Fruit fly (Drosophila melanogaster) whole organism, embryonic: ENCODE measurements around the gene CG3088.

Experiments used
- Blimp-1 ChIP-seq: fragments of 200-800 bp; sonication (Bioruptor generic); optimal IDR thresholded peaks from 3 replicates; lab custom pipeline; 2018; ENCODE audit warnings: missing biosample characterization, missing genetic modification characterization, mild to moderate bottlenecking, moderate library complexity, missing genetic modification reagents
- CG10979 ChIP-seq: fragments of 200-800 bp; sonication (Bioruptor generic); optimal IDR thresholded peaks from 2 replicates; lab custom pipeline; 2018; ENCODE audit warnings: missing biosample characterization, mild to moderate bottlenecking, missing genetic modification characterization, moderate library complexity
- CG12071 ChIP-seq: fragments of 200-800 bp; sonication (Bioruptor generic); optimal IDR thresholded peaks from 3 replicates; lab custom pipeline; 2018; ENCODE audit warnings: missing biosample characterization, mild to moderate bottlenecking, missing genetic modification characterization
- CG12299 ChIP-seq: fragments of 200-800 bp; sonication (Bioruptor generic); optimal IDR thresholded peaks from 2 replicates; lab custom pipeline; 2018; ENCODE audit warnings: missing biosample characterization, mild to moderate bottlenecking, missing genetic modification characterization
- CG13894 ChIP-seq: fragments of 200-800 bp; sonication (Bioruptor generic); optimal IDR thresholded peaks from 3 replicates; lab custom pipeline; 2018; ENCODE audit warnings: missing biosample characterization, mild to moderate bottlenecking, missing genetic modification characterization, moderate library complexity
- CG1529 ChIP-seq: fragments of 200-800 bp; sonication (Bioruptor generic); optimal IDR thresholded peaks from 3 replicates; lab custom pipeline; 2018; ENCODE audit warnings: missing biosample characterization, missing genetic modification characterization
- CG18764 ChIP-seq: fragments of 200-800 bp; sonication (Bioruptor generic); optimal IDR thresholded peaks from 3 replicates; lab custom pipeline; 2016; ENCODE audit warnings: missing biosample characterization, missing genetic modification characterization
- CG2712 ChIP-seq: fragments of 200-800 bp; optimal IDR thresholded peaks from 3 replicates; lab custom pipeline; 2019; ENCODE audit warnings: missing biosample characterization, mild to moderate bottlenecking, missing genetic modification characterization, moderate library complexity
- CG2875 ChIP-seq: fragments of 200-800 bp; sonication (Bioruptor generic); optimal IDR thresholded peaks from 2 replicates; lab custom pipeline; 2017; ENCODE audit warnings: missing biosample characterization, mild to moderate bottlenecking, missing genetic modification characterization, missing genetic modification reagents
- CG30403 ChIP-seq: fragments of 200-800 bp; sonication (Bioruptor generic); optimal IDR thresholded peaks from 3 replicates; lab custom pipeline; 2016; ENCODE audit warnings: missing biosample characterization, missing genetic modification characterization
- CG32767 ChIP-seq: fragments of 200-800 bp; sonication (Bioruptor generic); IDR thresholded peaks from 2 replicates; pipeline ENCODE4 v1.3.6; 2022; ENCODE audit warnings: missing biosample characterization, missing genetic modification characterization
- CG3407 ChIP-seq: fragments of 200-800 bp; sonication (Bioruptor generic); optimal IDR thresholded peaks from 2 replicates; lab custom pipeline; 2018; ENCODE audit warnings: missing biosample characterization, mild to moderate bottlenecking, missing genetic modification characterization
- CG34376 ChIP-seq: fragments of 200-800 bp; sonication (Bioruptor generic); optimal IDR thresholded peaks from 2 replicates; lab custom pipeline; 2018; ENCODE audit warnings: missing biosample characterization, mild to moderate bottlenecking, missing genetic modification characterization
- CG4424 ChIP-seq: fragments of 200-800 bp; sonication (Bioruptor generic); optimal IDR thresholded peaks from 3 replicates; lab custom pipeline; 2016; ENCODE audit warnings: missing biosample characterization, missing genetic modification characterization
- CG4854 ChIP-seq: fragments of 200-800 bp; sonication (Bioruptor generic); optimal IDR thresholded peaks from 2 replicates; lab custom pipeline; 2016; ENCODE audit warnings: missing biosample characterization, missing genetic modification characterization, inconsistent platforms
- CG6654 ChIP-seq: fragments of 200-800 bp; sonication (Bioruptor generic); optimal IDR thresholded peaks from 2 replicates; lab custom pipeline; 2017; ENCODE audit warnings: missing biosample characterization, mild to moderate bottlenecking, missing genetic modification characterization
- CG6813 ChIP-seq: fragments of 200-800 bp; sonication (Bioruptor generic); optimal IDR thresholded peaks from 2 replicates; lab custom pipeline; 2017; ENCODE audit warnings: missing biosample characterization, missing genetic modification characterization, mild to moderate bottlenecking, moderate library complexity, missing genetic modification reagents
- Chrac-16 ChIP-seq: fragments of 200-800 bp; sonication (Bioruptor generic); optimal IDR thresholded peaks from 3 replicates; lab custom pipeline; 2016; ENCODE audit warnings: missing biosample characterization, missing genetic modification characterization
- Dll ChIP-seq: fragments of 200-800 bp; sonication (Bioruptor generic); IDR thresholded peaks from 4 replicates; pipeline ENCODE4 v1.3.6; 2022; ENCODE audit warnings: missing biosample characterization, missing genetic modification characterization; ENCODE audit not compliant: partially characterized antibody
- Ets97D ChIP-seq: fragments of 200-800 bp; sonication (Bioruptor generic); optimal IDR thresholded peaks from 3 replicates; lab custom pipeline; 2016; ENCODE audit warnings: missing biosample characterization, missing genetic modification characterization
- Hr3 ChIP-seq: fragments of 200-800 bp; sonication (Bioruptor generic); optimal IDR thresholded peaks from 3 replicates; lab custom pipeline; 2016; ENCODE audit warnings: missing biosample characterization, missing genetic modification characterization
- Lhr ChIP-seq: fragments of 200-800 bp; sonication (Bioruptor generic); optimal IDR thresholded peaks from 3 replicates; lab custom pipeline; 2017; ENCODE audit warnings: mild to moderate bottlenecking, missing biosample characterization, missing genetic modification reagents, missing genetic modification characterization
- Lim3 ChIP-seq: fragments of 200-800 bp; sonication (Bioruptor generic); IDR thresholded peaks from 2 replicates; pipeline ENCODE4 v1.3.6; 2022; ENCODE audit warnings: missing biosample characterization, missing genetic modification characterization
- NfI ChIP-seq: fragments of 200-800 bp; sonication (Bioruptor generic); optimal IDR thresholded peaks from 3 replicates; lab custom pipeline; 2018; ENCODE audit warnings: missing biosample characterization, mild to moderate bottlenecking, missing genetic modification characterization, moderate library complexity
- Scr ChIP-seq: fragments of 200-800 bp; sonication (Bioruptor generic); IDR thresholded peaks from 2 replicates; pipeline ENCODE4 v1.3.6; 2022; ENCODE audit warnings: missing biosample characterization, missing genetic modification characterization; ENCODE audit not compliant: partially characterized antibody
- Sox100B ChIP-seq: fragments of 200-800 bp; sonication (Bioruptor generic); optimal IDR thresholded peaks from 3 replicates; lab custom pipeline; 2018; ENCODE audit warnings: missing biosample characterization, mild to moderate bottlenecking, missing genetic modification characterization
- YL-1 ChIP-seq: fragments of 200-800 bp; sonication (Bioruptor generic); optimal IDR thresholded peaks from 3 replicates; lab custom pipeline; 2017; ENCODE audit warnings: missing biosample characterization, mild to moderate bottlenecking, missing genetic modification characterization
- ato ChIP-seq: fragments of 200-800 bp; sonication (Bioruptor generic); IDR thresholded peaks from 2 replicates; pipeline ENCODE4 v1.3.6; 2022; ENCODE audit warnings: missing biosample characterization, missing genetic modification characterization; ENCODE audit not compliant: partially characterized antibody
- az2 ChIP-seq: fragments of 200-800 bp; sonication (Bioruptor generic); optimal IDR thresholded peaks from 3 replicates; lab custom pipeline; 2016; ENCODE audit warnings: missing biosample characterization, missing genetic modification characterization
- bab2 ChIP-seq: fragments of 200-800 bp; sonication (Bioruptor generic); optimal IDR thresholded peaks from 2 replicates; lab custom pipeline; 2016; ENCODE audit warnings: missing biosample characterization, missing genetic modification characterization
- caup ChIP-seq: fragments of 200-800 bp; sonication (Bioruptor generic); optimal IDR thresholded peaks from 3 replicates; lab custom pipeline; 2017; ENCODE audit warnings: missing biosample characterization, mild to moderate bottlenecking, missing genetic modification characterization, moderate library complexity; ENCODE audit not compliant: severe bottlenecking
- chinmo ChIP-seq: fragments of 200-800 bp; sonication (Bioruptor generic); IDR thresholded peaks from 4 replicates; pipeline ENCODE4 v1.3.6; 2022; ENCODE audit warnings: missing biosample characterization, missing genetic modification characterization; ENCODE audit not compliant: partially characterized antibody
- dysf ChIP-seq: fragments of 200-800 bp; sonication (Bioruptor generic); IDR thresholded peaks from 3 replicates; pipeline ENCODE4 v1.3.6; 2022; ENCODE audit warnings: missing biosample characterization, missing genetic modification characterization
- fd96Cb ChIP-seq: fragments of 200-800 bp; sonication (Bioruptor generic); optimal IDR thresholded peaks from 2 replicates; lab custom pipeline; 2018; ENCODE audit warnings: missing biosample characterization, mild to moderate bottlenecking, missing genetic modification characterization, moderate library complexity
- gcm ChIP-seq: fragments of 200-800 bp; sonication (Bioruptor generic); optimal IDR thresholded peaks from 2 replicates; lab custom pipeline; 2019; ENCODE audit warnings: missing biosample characterization, mild to moderate bottlenecking, missing genetic modification characterization, moderate library complexity
- h ChIP-seq: fragments of >200 bp; optimal IDR thresholded peaks from 2 replicates; lab custom pipeline; 2017
- ham ChIP-seq: fragments of 200-800 bp; sonication (Bioruptor generic); IDR thresholded peaks from 2 replicates; pipeline ENCODE4 v1.3.6; 2022; ENCODE audit warnings: missing biosample characterization, missing genetic modification characterization
- hb ChIP-seq: fragments of 200-800 bp; sonication (Bioruptor generic); IDR thresholded peaks from 3 replicates; pipeline ENCODE4 v1.3.6; 2022; ENCODE audit warnings: missing biosample characterization, missing genetic modification characterization; ENCODE audit not compliant: partially characterized antibody
- luna ChIP-seq: fragments of 200-800 bp; sonication (Bioruptor generic); optimal IDR thresholded peaks from 2 replicates; lab custom pipeline; 2016; ENCODE audit warnings: missing biosample characterization, missing genetic modification characterization
- mirr ChIP-seq: fragments of 200-800 bp; sonication (Bioruptor generic); optimal IDR thresholded peaks from 3 replicates; lab custom pipeline; 2018; ENCODE audit warnings: missing biosample characterization, mild to moderate bottlenecking, missing genetic modification characterization
- nmo ChIP-seq: fragments of 200-800 bp; sonication (Bioruptor generic); optimal IDR thresholded peaks from 2 replicates; lab custom pipeline; 2018; ENCODE audit warnings: missing biosample characterization, mild to moderate bottlenecking, missing genetic modification characterization, moderate library complexity
- odd ChIP-seq: fragments of 200-800 bp; sonication (Bioruptor generic); optimal IDR thresholded peaks from 2 replicates; lab custom pipeline; 2017; ENCODE audit warnings: missing biosample characterization, mild to moderate bottlenecking, missing genetic modification characterization
- otp ChIP-seq: fragments of 200-800 bp; sonication (Bioruptor generic); IDR thresholded peaks from 3 replicates; pipeline ENCODE4, ENCODE4 v1.3.6; 2022; ENCODE audit warnings: missing biosample characterization, missing genetic modification characterization
- p53 ChIP-seq: fragments of 200-800 bp; sonication (Bioruptor generic); optimal IDR thresholded peaks from 2 replicates; lab custom pipeline; 2016; ENCODE audit warnings: missing biosample characterization, missing genetic modification characterization
- pzg ChIP-seq: fragments of 200-800 bp; sonication (Bioruptor generic); optimal IDR thresholded peaks from 3 replicates; lab custom pipeline; 2018; ENCODE audit warnings: missing biosample characterization, mild to moderate bottlenecking, missing genetic modification characterization, moderate library complexity
- ranshi ChIP-seq: fragments of 200-800 bp; sonication (Bioruptor generic); IDR thresholded peaks from 2 replicates; pipeline ENCODE4 v1.3.6; 2022; ENCODE audit warnings: missing biosample characterization, missing genetic modification characterization
- slou ChIP-seq: fragments of 200-800 bp; sonication (Bioruptor generic); optimal IDR thresholded peaks from 3 replicates; lab custom pipeline; 2016; ENCODE audit warnings: missing biosample characterization, missing genetic modification characterization
- sr ChIP-seq: fragments of 200-800 bp; sonication (Bioruptor generic); IDR thresholded peaks from 3 replicates; pipeline ENCODE4 v1.3.6; 2022; ENCODE audit warnings: missing biosample characterization, missing genetic modification characterization
- wek ChIP-seq: fragments of 200-800 bp; sonication (Bioruptor generic); optimal IDR thresholded peaks from 3 replicates; lab custom pipeline; 2018; ENCODE audit warnings: missing biosample characterization, mild to moderate bottlenecking, missing genetic modification characterization, moderate library complexity
- zfh2 ChIP-seq: fragments of 200-800 bp; sonication (Bioruptor generic); optimal IDR thresholded peaks from 2 replicates; lab custom pipeline; 2016; ENCODE audit warnings: missing biosample characterization, missing genetic modification characterization

CG3088 gene

dm6 chr3L:9613960-9614588 lies 12.9 kb upstream of the CG3088 start (continued):
- no peak for TF ChIP-seq Sox100B (GFP tag; lab: Kevin White, UChicago)
- TF ChIP-seq otp (GFP tag; lab: Robert Waterston, UW), result no peak
- peak; percentile 59 for TF ChIP-seq CG18764 (GFP tag; lab: Kevin White, UChicago)
- TF ChIP-seq ranshi (GFP tag; lab: Robert Waterston, UW), result peak; percentile 36; the same call in 1 of the 2 replicates
- TF ChIP-seq CG2875, result no peak
- peak; percentile 84 for TF ChIP-seq Blimp-1 (GFP tag; lab: Kevin White, UChicago)
- no peak for TF ChIP-seq CG2712 (tag; lab: Kevin White, UChicago)
- no peak for TF ChIP-seq Lim3 (GFP tag; lab: Robert Waterston, UW)
- peak; percentile 15 for TF ChIP-seq Ets97D
- TF ChIP-seq caup (GFP tag; lab: Kevin White, UChicago), result no peak
- no peak for TF ChIP-seq Scr (GFP tag; lab: Robert Waterston, UW)
- no peak for TF ChIP-seq CG34376 (GFP tag; lab: Kevin White, UChicago)
- TF ChIP-seq CG3407, result no peak
- no peak for TF ChIP-seq chinmo (GFP tag; lab: Robert Waterston, UW)
- no peak for TF ChIP-seq CG6654 (GFP tag; lab: Kevin White, UChicago)
- TF ChIP-seq nmo, result peak; percentile 14
- no peak for TF ChIP-seq Dll
- TF ChIP-seq dysf, result 0 out of 3 replicates have a peak, but pooled peaks have one; percentile 43
- no peak for TF ChIP-seq NfI (GFP tag; lab: Kevin White, UChicago)
- TF ChIP-seq sr (GFP tag; lab: Robert Waterston, UW), result no peak
- peak; percentile 55 for TF ChIP-seq CG4424 (GFP tag; lab: Kevin White, UChicago)
- no peak for TF ChIP-seq az2
- peak; percentile 25 for TF ChIP-seq fd96Cb (tag; lab: Kevin White, UChicago)
- peak; percentile 16 for TF ChIP-seq Chrac-16 (GFP tag; lab: Kevin White, UChicago)
- no peak for TF ChIP-seq YL-1 (GFP tag; lab: Kevin White, UChicago)
- no peak for TF ChIP-seq CG1529 (GFP tag; lab: Kevin White, UChicago)
- no peak for TF ChIP-seq CG32767
- TF ChIP-seq Lhr (GFP tag; lab: Kevin White, UChicago), result peak; percentile 41
- TF ChIP-seq ato (GFP tag; lab: Robert Waterston, UW), result no peak
- peak; percentile 67 for TF ChIP-seq zfh2 (GFP tag; lab: Kevin White, UChicago)
- no peak for TF ChIP-seq hb
- peak; percentile 63 for TF ChIP-seq pzg
- TF ChIP-seq CG13894 (tag; lab: Kevin White, UChicago), result peak; percentile 13
- TF ChIP-seq slou (GFP tag; lab: Kevin White, UChicago), result peak; percentile 20
- no peak for TF ChIP-seq CG12299 (tag; lab: Kevin White, UChicago)
- peak; percentile 25 for TF ChIP-seq CG10979 (tag; lab: Kevin White, UChicago)
- TF ChIP-seq odd (GFP tag; lab: Kevin White, UChicago), result no peak
- no peak for TF ChIP-seq bab2 (GFP tag; lab: Kevin White, UChicago)
- no peak for TF ChIP-seq CG12071 (GFP tag; lab: Kevin White, UChicago)
- TF ChIP-seq CG4854 (GFP tag; lab: Kevin White, UChicago), result no peak
- no peak for TF ChIP-seq Hr3 (GFP tag; lab: Kevin White, UChicago)
- no peak for TF ChIP-seq mirr
- TF ChIP-seq CG6813, result no peak
- TF ChIP-seq h (lab: Kevin White, UChicago), result no peak
- peak; percentile 8 for TF ChIP-seq p53 (GFP tag; lab: Kevin White, UChicago)
- no peak for TF ChIP-seq gcm
- peak; percentile 53 for TF ChIP-seq CG30403 (GFP tag; lab: Kevin White, UChicago)
- TF ChIP-seq wek (GFP tag; lab: Kevin White, UChicago), result no peak
- no peak for TF ChIP-seq ham (GFP tag; lab: Robert Waterston, UW)
- no peak for TF ChIP-seq luna (GFP tag; lab: Kevin White, UChicago)
